Worm (Caenorhabditis elegans) whole organism, midembryonic: ENCODE results near the gene pan-1.

ENCODE experiments used
- T22C8.4 ChIP-seq: fragments of 200-800 bp; sonication (Bioruptor generic); IDR thresholded peaks from 2 replicates; pipeline ENCODE4 v1.3.6; 2022; ENCODE audit warnings: missing genetic modification characterization, missing compliant biosample characterization
- cog-1 ChIP-seq: sonication (generic microtip); optimal IDR thresholded peaks from 2 replicates; lab custom pipeline; 2016; ENCODE audit warnings: missing genetic modification characterization, missing compliant biosample characterization
- flt-1 ChIP-seq: fragments of 200-800 bp; sonication (Bioruptor generic); IDR thresholded peaks from 2 replicates; pipeline ENCODE4 v1.3.6; 2022; ENCODE audit warnings: missing genetic modification characterization, missing compliant biosample characterization
- klf-2 ChIP-seq: fragments of 200-800 bp; sonication (Bioruptor generic); conservative IDR thresholded peaks from 2 replicates; pipeline ENCODE4 v1.3.6; 2022; ENCODE audit warnings: missing genetic modification reagents, missing genetic modification characterization, missing compliant biosample characterization
- med-1 ChIP-seq: sonication (generic microtip); optimal IDR thresholded peaks from 2 replicates; lab custom pipeline; 2017; ENCODE audit warnings: missing genetic modification characterization, mild to moderate bottlenecking, missing compliant biosample characterization, antibody characterized with exemption, missing genetic modification reagents; ENCODE audit not compliant: insufficient read depth
- ref-1 ChIP-seq: fragments of 200-800 bp; sonication (Bioruptor generic); conservative IDR thresholded peaks from 2 replicates; pipeline ENCODE4 v1.3.6; 2022; ENCODE audit warnings: missing genetic modification reagents, missing genetic modification characterization, missing compliant biosample characterization
- tab-1 ChIP-seq: fragments of 200-800 bp; sonication (Bioruptor generic); IDR thresholded peaks from 2 replicates; pipeline ENCODE4 v1.3.6; 2022; ENCODE audit warnings: missing genetic modification characterization, missing compliant biosample characterization
- ztf-23 ChIP-seq: fragments of 200-800 bp; sonication (Bioruptor generic); IDR thresholded peaks from 2 replicates; pipeline ENCODE4 v1.3.6; 2022; ENCODE audit warnings: missing genetic modification reagents, missing genetic modification characterization, missing compliant biosample characterization
- ztf-29 ChIP-seq: fragments of 200-800 bp; sonication (Bioruptor generic); IDR thresholded peaks from 2 replicates; pipeline ENCODE4 v1.3.6; 2022; ENCODE audit warnings: missing genetic modification reagents, missing genetic modification characterization, missing compliant biosample characterization

- TF ChIP-seq ref-1 (GFP tag; lab: Robert Waterston, UW) (no peak), flt-1 (GFP tag; lab: Robert Waterston, UW) (no peak), cog-1 (tag; lab: Kevin White, UChicago) (no peak), tab-1 (no peak), med-1 (GFP tag; lab: Kevin White, UChicago) (no peak), klf-2 (GFP tag; lab: Robert Waterston, UW) (no peak), ztf-29 (GFP tag; lab: Robert Waterston, UW) (no peak), ztf-23 (no peak), T22C8.4 (GFP tag; lab: Robert Waterston, UW) (no peak)
Observed at ce11 chrIII:4600139-4600762, 37.7 kb downstream of the pan-1 start, which contains the start of gene mab-21.
